Worm (Caenorhabditis elegans) whole organism, L3 larva: Measurements from ENCODE around the gene dab-1.

Experiments
- daf-12 ChIP-seq: fragments of 150-350 bp; optimal IDR thresholded peaks from 2 replicates; lab custom pipeline; 2014; ENCODE audit warnings: missing biosample characterization, missing genetic modification reagents, missing genetic modification characterization
- elt-3 ChIP-seq, 3 experiments: fragments of 150-350 bp in 1 of 3; sonication (generic microtip) in 2 of 3; optimal IDR thresholded peaks; 2 replicates in 2 of 3; 4 replicates in 1 of 3; lab custom pipeline; 2014 to 2017; ENCODE audit warnings: missing biosample characterization in 3 of 3, missing genetic modification characterization in 3 of 3

ce11 chrII:8216433-8216832, 5.8 kb upstream of the dab-1 start, which contains the start of gene M110.3:
- TF ChIP-seq daf-12 (tag; lab: Kevin White, UChicago): no peak
- TF ChIP-seq elt-3 (tag; optimal IDR thresholded peaks at IDR 0.05; lab: Kevin White, UChicago): no peak
